Worm (Caenorhabditis elegans) whole organism, L4 larva: ENCODE results near the gene cutl-9.
A peak's percentile ranks its signal among the peaks of the same experiment; 100 is the strongest.

Source experiments
- Y48G9A.11 ChIP-seq: fragments of 200-800 bp; sonication (Bioruptor generic); IDR thresholded peaks from 2 replicates; pipeline ENCODE4 v1.3.6; 2022; ENCODE audit warnings: missing genetic modification reagents, missing genetic modification characterization, missing compliant biosample characterization
- ZK546.5 ChIP-seq, 2 experiments: sonication (generic microtip); optimal IDR thresholded peaks; 2 replicates each; lab custom pipeline; 2017; ENCODE audit warnings: missing biosample characterization in 2 of 2, missing genetic modification characterization in 2 of 2
- ceh-28 ChIP-seq: fragments of 150-350 bp; optimal IDR thresholded peaks from 2 replicates; lab custom pipeline; 2014; ENCODE audit warnings: missing biosample characterization, missing genetic modification reagents, missing genetic modification characterization
- ceh-82 ChIP-seq: sonication (generic microtip); optimal IDR thresholded peaks from 2 replicates; lab custom pipeline; 2017; ENCODE audit warnings: missing biosample characterization, missing genetic modification characterization
- cey-2 ChIP-seq: sonication (generic microtip); optimal IDR thresholded peaks from 3 replicates; lab custom pipeline; 2017; ENCODE audit warnings: missing genetic modification characterization, mild to moderate bottlenecking, missing compliant biosample characterization, antibody characterized with exemption, borderline replicate concordance; ENCODE audit not compliant: insufficient read depth
- daf-16 ChIP-seq, 3 experiments: sonication (generic microtip); optimal IDR thresholded peaks; 2 replicates each; lab custom pipeline; 2016 to 2017; ENCODE audit warnings: missing genetic modification characterization in 3 of 3, missing genetic modification reagents in 3 of 3, mild to moderate bottlenecking in 2 of 3, missing compliant biosample characterization in 2 of 3, missing biosample characterization in 1 of 3, moderate library complexity in 1 of 3
- dmd-6 ChIP-seq: fragments of 200-800 bp; sonication (Bioruptor generic); IDR thresholded peaks from 2 replicates; pipeline ENCODE4 v1.3.6; 2022; ENCODE audit warnings: missing genetic modification reagents, missing genetic modification characterization, missing compliant biosample characterization
- dmd-8 ChIP-seq: fragments of 200-800 bp; sonication (Bioruptor generic); IDR thresholded peaks from 2 replicates; pipeline ENCODE4 v1.3.6; 2022; ENCODE audit warnings: missing genetic modification characterization, missing compliant biosample characterization
- dpl-1 ChIP-seq: fragments of 150-350 bp; optimal IDR thresholded peaks from 2 replicates; lab custom pipeline; 2014; ENCODE audit warnings: missing biosample characterization, missing genetic modification reagents, missing genetic modification characterization
- dve-1 ChIP-seq: sonication (generic microtip); optimal IDR thresholded peaks from 2 replicates; lab custom pipeline; 2017; ENCODE audit warnings: antibody characterized with exemption, mild to moderate bottlenecking, missing genetic modification characterization, missing compliant biosample characterization; ENCODE audit not compliant: insufficient read depth
- egl-27 ChIP-seq: sonication (generic microtip); optimal IDR thresholded peaks from 3 replicates; lab custom pipeline; 2017; ENCODE audit warnings: missing biosample characterization, missing genetic modification reagents, missing genetic modification characterization
- egl-43 ChIP-seq: fragments of 200-800 bp; sonication (Bioruptor generic); IDR thresholded peaks from 2 replicates; pipeline ENCODE4 v1.3.6; 2022; ENCODE audit warnings: missing genetic modification reagents, missing genetic modification characterization, missing compliant biosample characterization
- hlh-11 ChIP-seq: fragments of 200-800 bp; sonication (Bioruptor generic); optimal IDR thresholded peaks from 2 replicates; lab custom pipeline; 2018; ENCODE audit warnings: mild to moderate bottlenecking, missing genetic modification characterization, missing compliant biosample characterization
- hlh-30 ChIP-seq: sonication (generic microtip); optimal IDR thresholded peaks from 2 replicates; lab custom pipeline; 2017; ENCODE audit warnings: antibody characterized with exemption, mild to moderate bottlenecking, missing genetic modification characterization, missing compliant biosample characterization; ENCODE audit not compliant: insufficient read depth
- hmg-1.1 ChIP-seq: fragments of 200-800 bp; sonication (Bioruptor generic); IDR thresholded peaks from 2 replicates; pipeline ENCODE4 v1.3.6; 2022; ENCODE audit warnings: missing genetic modification reagents, missing genetic modification characterization, missing compliant biosample characterization
- lin-39 ChIP-seq: fragments of 150-350 bp; optimal IDR thresholded peaks from 2 replicates; lab custom pipeline; 2014; ENCODE audit warnings: missing biosample characterization, missing genetic modification reagents, missing genetic modification characterization
- lir-3 ChIP-seq: sonication (generic microtip); optimal IDR thresholded peaks from 2 replicates; lab custom pipeline; 2016; ENCODE audit warnings: mild to moderate bottlenecking, missing genetic modification characterization, missing compliant biosample characterization
- lsy-2 ChIP-seq, 2 experiments: fragments of 150-350 bp in 1 of 2; sonication (generic microtip) in 1 of 2; optimal IDR thresholded peaks; 2 replicates each; lab custom pipeline; 2014 to 2017; ENCODE audit warnings: missing biosample characterization in 2 of 2, missing genetic modification characterization in 2 of 2
- mdl-1 ChIP-seq, 2 experiments: fragments of 150-350 bp in 1 of 2; sonication (generic microtip) in 1 of 2; optimal IDR thresholded peaks; 2 replicates each; lab custom pipeline; 2014 to 2017; ENCODE audit warnings: missing biosample characterization in 2 of 2, missing genetic modification characterization in 2 of 2
- mdt-29 ChIP-seq: fragments of 200-800 bp; sonication (Bioruptor generic); IDR thresholded peaks from 2 replicates; pipeline ENCODE4 v1.3.6; 2022; ENCODE audit warnings: missing genetic modification reagents, missing genetic modification characterization, missing compliant biosample characterization
- mes-2 ChIP-seq: sonication (generic microtip); optimal IDR thresholded peaks from 2 replicates; lab custom pipeline; 2016; ENCODE audit warnings: missing genotype, mild to moderate bottlenecking, missing genetic modification characterization, missing compliant biosample characterization; ENCODE audit not compliant: poor library complexity, severe bottlenecking
- mxl-3 ChIP-seq: fragments of 200-800 bp; sonication (Bioruptor generic); optimal IDR thresholded peaks from 2 replicates; lab custom pipeline; 2018; ENCODE audit warnings: mild to moderate bottlenecking, missing genetic modification characterization, missing compliant biosample characterization
- nhr-28 ChIP-seq: fragments of 150-350 bp; optimal IDR thresholded peaks from 2 replicates; lab custom pipeline; 2014; ENCODE audit warnings: missing biosample characterization, missing genetic modification characterization
- nhr-41 ChIP-seq: fragments of 200-800 bp; sonication (Bioruptor generic); IDR thresholded peaks from 2 replicates; pipeline ENCODE4 v1.3.6; 2022; ENCODE audit warnings: missing genetic modification reagents, missing genetic modification characterization, missing compliant biosample characterization
- nhr-48 ChIP-seq: sonication (generic microtip); optimal IDR thresholded peaks from 2 replicates; lab custom pipeline; 2016; ENCODE audit warnings: mild to moderate bottlenecking, missing genetic modification characterization, missing compliant biosample characterization
- nhr-76 ChIP-seq: fragments of 150-350 bp; optimal IDR thresholded peaks from 2 replicates; lab custom pipeline; 2014; ENCODE audit warnings: missing biosample characterization, missing genetic modification characterization
- pha-4 ChIP-seq, 2 experiments: fragments of 150-350 bp in 1 of 2; fragments of 200-800 bp in 1 of 2; sonication (Bioruptor generic) in 1 of 2; IDR thresholded peaks in 1 of 2; optimal IDR thresholded peaks in 1 of 2; 2 replicates each; pipeline versions ENCODE4 v1.3.6 to Lab custom; 2014 to 2022; ENCODE audit warnings: missing genetic modification characterization in 2 of 2, missing genetic modification reagents in 2 of 2, missing biosample characterization in 1 of 2, missing compliant biosample characterization in 1 of 2
- pqm-1 ChIP-seq: sonication (generic microtip); optimal IDR thresholded peaks from 2 replicates; lab custom pipeline; 2017; ENCODE audit warnings: missing biosample characterization, missing genetic modification characterization
- rbr-2 ChIP-seq: sonication (generic microtip); optimal IDR thresholded peaks from 2 replicates; lab custom pipeline; 2016; ENCODE audit warnings: missing genotype, missing genetic modification characterization, missing compliant biosample characterization
- snpc-1.2 ChIP-seq: fragments of 200-800 bp; sonication (Bioruptor generic); IDR thresholded peaks from 2 replicates; pipeline ENCODE4 v1.3.6; 2022; ENCODE audit warnings: missing genetic modification reagents, missing genetic modification characterization, missing compliant biosample characterization
- zfp-2 ChIP-seq: sonication (generic microtip); optimal IDR thresholded peaks from 2 replicates; lab custom pipeline; 2016; ENCODE audit warnings: mild to moderate bottlenecking, missing genetic modification characterization, missing compliant biosample characterization
- zip-2 ChIP-seq: fragments of 150-350 bp; optimal IDR thresholded peaks from 2 replicates; lab custom pipeline; 2014; ENCODE audit warnings: missing biosample characterization, missing genetic modification characterization
- ztf-7 ChIP-seq: fragments of 150-350 bp; optimal IDR thresholded peaks from 2 replicates; lab custom pipeline; 2014; ENCODE audit warnings: missing biosample characterization, missing genetic modification characterization

Gene cutl-9

DNA sequence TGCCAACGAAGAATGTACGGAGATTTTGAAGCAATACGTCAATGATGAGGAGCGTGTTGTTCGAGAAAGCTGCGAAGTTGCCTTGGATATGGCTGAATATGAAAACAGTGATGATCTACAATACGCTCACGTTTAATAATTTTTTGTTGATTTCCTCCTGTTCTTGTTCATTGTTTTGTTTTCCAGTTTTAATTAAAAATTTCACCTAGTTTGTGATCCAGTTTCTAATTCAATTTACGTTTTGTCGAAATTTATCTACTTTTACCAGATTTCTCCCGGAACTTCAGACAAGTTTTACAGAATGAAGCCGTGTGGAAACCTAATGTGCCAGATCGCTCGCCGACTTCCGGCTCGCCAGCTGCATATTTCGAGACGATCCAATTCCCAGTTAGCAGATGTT, 41.2 kb upstream of the cutl-9 start, which contains the start of gene dap-3:
Gene dap-3, plus strand, starts transcription at position 301 of the 400 bp plus-strand sequence.
- TF ChIP-seq mes-2 (tag; lab: Kevin White, UChicago) (no peak), egl-43 (GFP tag; lab: Robert Waterston, UW) (0 out of 2 replicates have a peak, but pooled peaks have one; percentile 4)

DNA sequence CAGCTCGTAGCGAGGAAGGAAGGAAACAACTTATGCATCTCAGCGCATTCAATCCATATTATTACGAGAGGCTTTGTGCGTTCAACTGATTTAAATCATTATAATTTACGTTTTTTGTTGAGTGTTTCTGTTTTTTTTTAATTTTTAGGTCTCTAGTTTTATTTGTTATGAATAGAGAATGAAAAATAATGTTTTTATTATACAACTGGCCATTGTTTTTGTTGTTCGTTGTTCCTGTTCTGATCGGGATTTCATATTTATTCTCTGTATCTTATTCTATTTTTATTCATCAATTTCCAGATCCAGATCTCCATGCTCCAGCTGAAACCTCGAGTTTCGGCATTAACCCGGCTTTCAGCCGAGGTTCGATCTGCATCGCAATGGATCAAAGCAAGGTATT, 39.7 kb upstream of the cutl-9 start, which contains the start of gene mrps-22:
Gene mrps-22, plus strand, starts transcription at position 301 of the 400 bp plus-strand sequence.
- no peak for TF ChIP-seq ceh-82 (tag; lab: Kevin White, UChicago)
- TF ChIP-seq, all 104 proteins: peak for 0

DNA sequence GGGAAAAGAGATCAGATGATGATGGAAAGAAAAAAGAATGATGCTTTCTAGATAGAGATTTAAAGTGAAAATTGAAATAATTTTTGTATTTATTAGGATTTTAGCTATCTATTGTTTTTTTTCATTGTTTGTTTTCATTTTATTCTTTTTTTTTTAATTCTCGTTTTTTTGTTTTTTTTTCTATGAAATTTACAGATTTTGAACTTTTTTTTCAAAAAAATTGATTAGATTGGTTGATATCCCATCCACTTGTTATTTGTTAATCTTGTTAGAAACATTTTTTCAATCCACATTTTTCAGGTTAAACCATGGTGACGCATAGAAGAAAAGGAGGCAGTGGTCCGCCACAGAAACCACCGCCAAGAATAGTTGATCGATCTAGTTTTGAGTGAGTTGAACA, 38.0 kb upstream of the cutl-9 start, which contains the start of gene algn-9:
Gene algn-9, plus strand, starts transcription at position 301 of the 400 bp plus-strand sequence.
- TF ChIP-seq hlh-30 (tag; lab: Kevin White, UChicago) (no peak), cey-2 (tag; lab: Kevin White, UChicago) (no peak), lir-3 (tag; lab: Kevin White, UChicago) (no peak)
- TF ChIP-seq, all 104 proteins: peak for 0

DNA sequence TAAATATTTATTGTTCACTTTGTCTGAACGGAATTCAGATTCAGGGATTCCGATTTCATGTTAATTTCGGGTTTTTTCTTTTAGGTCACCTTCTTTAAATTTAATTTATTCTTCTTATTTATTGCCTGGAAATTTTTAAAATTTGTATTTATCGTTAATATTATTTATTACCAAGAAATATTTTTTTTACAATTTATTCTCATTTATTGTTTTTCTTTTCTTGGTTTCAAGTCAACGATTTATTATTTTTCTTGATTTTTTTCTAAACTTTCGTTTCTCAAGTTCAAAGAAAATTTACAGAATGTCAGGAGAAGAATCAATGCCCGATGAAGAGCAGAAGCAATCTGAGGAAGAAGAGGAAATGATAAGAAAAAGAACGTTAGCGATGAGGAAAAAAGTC, 34.3 kb upstream of the cutl-9 start, which contains the start of gene crn-3:
Gene crn-3, plus strand, starts transcription at position 301 of the 400 bp plus-strand sequence.
- no peak for TF ChIP-seq mxl-3 (GFP tag; lab: Kevin White, UChicago)
- no peak for TF ChIP-seq nhr-76 (tag; lab: Kevin White, UChicago)
- TF ChIP-seq, all 104 proteins: peak for 0

DNA sequence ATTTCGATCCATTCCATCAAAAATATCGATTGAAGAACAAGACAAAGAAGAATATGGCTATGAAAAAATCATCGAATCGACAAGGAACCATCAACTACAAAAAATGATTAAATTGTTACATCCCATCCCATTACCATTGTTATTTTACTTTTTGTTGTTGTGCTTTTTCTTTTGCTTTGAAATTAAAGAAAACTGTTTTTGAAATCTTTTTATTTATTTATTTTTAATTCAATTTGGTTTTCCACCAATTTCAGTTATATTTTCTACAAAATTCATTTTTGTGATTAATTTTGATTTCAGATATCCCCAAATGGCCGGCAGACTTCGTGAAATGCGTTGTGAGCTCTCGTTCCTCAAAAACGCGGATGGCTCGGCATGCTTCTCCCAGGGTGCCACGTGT, 29.6 kb upstream of the cutl-9 start, which contains the start of gene crn-5:
Gene crn-5, plus strand, starts transcription at position 301 of the 400 bp plus-strand sequence.
- no peak for TF ChIP-seq zfp-2
- no peak for TF ChIP-seq ceh-28 (tag; lab: Kevin White, UChicago)
- TF ChIP-seq Y48G9A.11 (GFP tag; lab: Robert Waterston, UW) = no peak
- no peak for TF ChIP-seq rbr-2 (tag; lab: Kevin White, UChicago)
- no peak for TF ChIP-seq dmd-8 (GFP tag; lab: Robert Waterston, UW)
- TF ChIP-seq nhr-41 (GFP tag; lab: Robert Waterston, UW) = no peak
- no peak for TF ChIP-seq lir-3 (tag; lab: Kevin White, UChicago)
- no peak for TF ChIP-seq lsy-2 (tag; optimal IDR thresholded peaks at IDR 0.05; lab: Kevin White, UChicago)
- TF ChIP-seq mdt-29 (GFP tag; lab: Robert Waterston, UW) = no peak
- no peak for TF ChIP-seq mxl-3 (GFP tag; lab: Kevin White, UChicago)
- TF ChIP-seq egl-27 (tag; lab: Kevin White, UChicago) = no peak
- no peak for TF ChIP-seq ZK546.5 (tag; optimal IDR thresholded peaks at IDR 0.05; lab: Kevin White, UChicago)
- TF ChIP-seq mdl-1 (tag; optimal IDR thresholded peaks at IDR 0.05; lab: Kevin White, UChicago) = no peak
- no peak for TF ChIP-seq lin-39
- TF ChIP-seq cey-2 (tag; lab: Kevin White, UChicago) = no peak
- TF ChIP-seq pha-4 (GFP tag; IDR thresholded peaks at IDR 0.05; lab: Robert Waterston, UW) = no peak
- no peak for TF ChIP-seq pha-4 (tag; optimal IDR thresholded peaks at IDR 0.05; lab: Kevin White, UChicago)

DNA sequence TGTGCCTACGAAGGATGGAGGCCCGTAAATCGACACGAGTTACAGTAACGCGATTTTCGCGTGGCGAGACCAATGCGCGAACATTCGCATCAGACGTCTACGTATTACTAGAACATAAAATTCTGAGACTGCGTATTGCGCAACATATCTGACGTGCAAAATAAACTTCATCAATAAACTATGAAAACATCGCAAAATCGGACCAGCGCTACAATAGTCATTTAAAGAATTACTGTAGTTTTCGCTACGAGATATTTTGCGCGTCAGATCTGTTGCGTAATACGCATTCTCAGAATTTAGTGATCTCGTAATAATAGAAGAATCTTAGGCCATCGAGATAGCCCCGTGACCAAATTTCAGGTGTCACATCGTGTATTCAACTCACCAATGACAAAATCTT, 27.8 kb upstream of the cutl-9 start:
- TF ChIP-seq ztf-7 (tag; lab: Kevin White, UChicago) = no peak

DNA sequence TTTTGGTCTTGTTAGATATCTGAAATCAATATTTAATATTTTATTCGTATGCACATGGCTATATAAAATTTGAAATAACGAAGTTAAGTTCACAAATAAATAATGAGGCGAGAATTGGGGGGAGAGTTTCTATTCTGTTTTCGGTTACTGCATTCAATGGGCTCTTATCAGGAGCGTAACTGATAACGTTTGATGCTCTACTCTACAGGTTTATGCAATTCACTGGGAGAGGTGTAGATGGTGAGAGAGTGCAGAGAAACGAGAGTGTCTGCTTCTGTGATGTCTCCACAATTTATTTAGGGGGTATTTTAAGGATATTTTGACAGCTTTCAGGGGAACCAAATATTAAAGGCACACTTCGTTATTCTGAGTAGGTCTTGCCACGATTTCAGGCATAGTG, 27.3 kb upstream of the cutl-9 start, which contains the start of gene C14A4.6:
Gene C14A4.6, minus strand, starts transcription at position 19 of the 400 bp plus-strand sequence.
- TF ChIP-seq daf-16 (GFP tag; optimal IDR thresholded peaks at IDR 0.05; lab: Kevin White, UChicago) (no peak), daf-16 (tag; optimal IDR thresholded peaks at IDR 0.05; lab: Kevin White, UChicago) (peak; percentile 76), zip-2 (tag; lab: Kevin White, UChicago) (no peak), hmg-1.1 (GFP tag; lab: Robert Waterston, UW) (no peak), dpl-1 (GFP tag; lab: Kevin White, UChicago) (no peak), nhr-28 (tag; lab: Kevin White, UChicago) (peak; percentile 81), snpc-1.2 (GFP tag; lab: Robert Waterston, UW) (no peak), hlh-11 (tag; lab: Kevin White, UChicago) (peak; percentile 43), nhr-48 (tag; lab: Kevin White, UChicago) (no peak), lsy-2 (tag; optimal IDR thresholded peaks at IDR 0.05; lab: Kevin White, UChicago) (no peak), dmd-6 (peak; percentile 47; the same call in 1 of the 2 replicates), mes-2 (tag; lab: Kevin White, UChicago) (peak; percentile 35), pqm-1 (tag; lab: Kevin White, UChicago) (peak; percentile 88), dve-1 (peak; percentile 79)
